Fruit fly (Drosophila melanogaster) whole organism, adult: Measurements from ENCODE around the gene CG32017.

Source experiments
- CG5204 ChIP-seq: fragments of 200-800 bp; sonication (Bioruptor generic); optimal IDR thresholded peaks from 2 replicates; lab custom pipeline; 2016; ENCODE audit warnings: missing biosample characterization, missing genetic modification characterization
- bab1 ChIP-seq: fragments of 200-800 bp; sonication (Bioruptor generic); optimal IDR thresholded peaks from 3 replicates; lab custom pipeline; 2019; ENCODE audit warnings: missing biosample characterization, mild to moderate bottlenecking, missing genetic modification characterization, moderate library complexity
- pad ChIP-seq: fragments of 200-800 bp; sonication (Bioruptor generic); optimal IDR thresholded peaks from 3 replicates; lab custom pipeline; 2017; ENCODE audit warnings: missing biosample characterization, missing genetic modification characterization, mild to moderate bottlenecking, moderate library complexity, missing genetic modification reagents

DNA sequence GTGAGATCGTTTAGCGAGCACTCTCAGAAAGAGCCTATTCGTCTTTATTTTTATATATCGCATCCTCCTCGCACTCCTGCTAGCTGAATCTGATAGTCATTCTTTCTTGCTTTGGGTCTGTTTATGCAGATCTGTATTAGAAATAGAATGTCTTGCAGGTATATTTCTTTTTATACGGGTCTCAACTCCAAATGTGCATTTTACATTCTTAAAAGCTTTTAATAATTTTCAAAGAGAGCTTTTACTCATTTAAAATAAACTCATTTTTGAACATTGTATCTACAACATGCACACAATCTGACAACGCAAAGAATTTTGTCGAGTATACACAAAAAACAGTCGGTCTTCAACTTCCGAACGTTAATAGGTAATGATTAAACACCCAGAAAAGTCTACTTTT lies 23.5 kb upstream of the CG32017 start, which contains the start of gene CG33521:
- no peak for TF ChIP-seq CG5204 (GFP tag; lab: Kevin White, UChicago)
- TF ChIP-seq pad (GFP tag; lab: Kevin White, UChicago), result no peak
- TF ChIP-seq bab1 (GFP tag; lab: Kevin White, UChicago), result no peak
